Fruit fly (Drosophila melanogaster) whole organism, embryonic: Measurements from ENCODE around the gene CG8419.

Experiments used
- Ada2b ChIP-seq: fragments of 200-800 bp; sonication (Bioruptor generic); IDR thresholded peaks from 2 replicates; pipeline ENCODE4 v1.3.6; 2022; ENCODE audit warnings: missing biosample characterization, missing genetic modification characterization
- CG10147 ChIP-seq: fragments of 200-800 bp; sonication (Bioruptor generic); optimal IDR thresholded peaks from 2 replicates; lab custom pipeline; 2019; ENCODE audit warnings: missing biosample characterization, mild to moderate bottlenecking, missing genetic modification characterization, moderate library complexity
- CG10209 ChIP-seq: fragments of 200-800 bp; sonication (Bioruptor generic); optimal IDR thresholded peaks from 3 replicates; lab custom pipeline; 2017; ENCODE audit warnings: missing biosample characterization, mild to moderate bottlenecking, missing genetic modification characterization, missing genetic modification reagents
- CG1024 ChIP-seq: fragments of 200-800 bp; sonication (Bioruptor generic); IDR thresholded peaks from 2 replicates; pipeline ENCODE4 v1.3.6; 2022; ENCODE audit warnings: missing biosample characterization, missing genetic modification characterization
- CG10366 ChIP-seq: fragments of 200-800 bp; sonication (Bioruptor generic); IDR thresholded peaks from 2 replicates; pipeline ENCODE4 v1.3.6; 2022; ENCODE audit warnings: missing biosample characterization, missing genetic modification characterization
- CG10431 ChIP-seq: fragments of 200-800 bp; sonication (Bioruptor generic); optimal IDR thresholded peaks from 3 replicates; lab custom pipeline; 2018; ENCODE audit warnings: missing biosample characterization, mild to moderate bottlenecking, missing genetic modification characterization
- CG10462 ChIP-seq: fragments of 200-800 bp; sonication (Bioruptor generic); optimal IDR thresholded peaks from 2 replicates; lab custom pipeline; 2016; ENCODE audit warnings: missing biosample characterization, missing genetic modification characterization
- CG10654 ChIP-seq: fragments of 200-800 bp; sonication (Bioruptor generic); optimal IDR thresholded peaks from 2 replicates; lab custom pipeline; 2016; ENCODE audit warnings: missing biosample characterization, missing genetic modification characterization
- CG15514 ChIP-seq: fragments of 200-800 bp; sonication (Bioruptor generic); optimal IDR thresholded peaks from 3 replicates; lab custom pipeline; 2017; ENCODE audit warnings: missing biosample characterization, missing genetic modification characterization, mild to moderate bottlenecking, moderate library complexity, missing genetic modification reagents
- CG1603 ChIP-seq: fragments of 200-800 bp; sonication (Bioruptor generic); optimal IDR thresholded peaks from 2 replicates; lab custom pipeline; 2019; ENCODE audit warnings: missing biosample characterization, mild to moderate bottlenecking, missing genetic modification characterization, moderate library complexity
- CG1832 ChIP-seq: fragments of 200-800 bp; sonication (Bioruptor generic); optimal IDR thresholded peaks from 2 replicates; lab custom pipeline; 2017; ENCODE audit warnings: missing biosample characterization, mild to moderate bottlenecking, missing genetic modification characterization, inconsistent platforms
- CG18619 ChIP-seq: fragments of 200-800 bp; sonication (Bioruptor generic); optimal IDR thresholded peaks from 3 replicates; lab custom pipeline; 2017; ENCODE audit warnings: missing biosample characterization, mild to moderate bottlenecking, missing genetic modification characterization
- CG2202 ChIP-seq: fragments of 200-800 bp; sonication (Bioruptor generic); optimal IDR thresholded peaks from 2 replicates; lab custom pipeline; 2018; ENCODE audit warnings: missing biosample characterization, mild to moderate bottlenecking, missing genetic modification characterization
- CG31365 ChIP-seq: fragments of 200-800 bp; sonication (Bioruptor generic); optimal IDR thresholded peaks from 2 replicates; lab custom pipeline; 2018; ENCODE audit warnings: missing biosample characterization, mild to moderate bottlenecking, missing genetic modification characterization
- CG34376 ChIP-seq: fragments of 200-800 bp; sonication (Bioruptor generic); optimal IDR thresholded peaks from 2 replicates; lab custom pipeline; 2018; ENCODE audit warnings: missing biosample characterization, mild to moderate bottlenecking, missing genetic modification characterization
- CG3726 ChIP-seq: fragments of 200-800 bp; sonication (Bioruptor generic); IDR thresholded peaks from 3 replicates; pipeline ENCODE4, ENCODE4 v1.3.6; 2022; ENCODE audit warnings: missing biosample characterization, missing genetic modification characterization
- CG42726 ChIP-seq: fragments of 200-800 bp; sonication (Bioruptor generic); IDR thresholded peaks from 2 replicates; pipeline ENCODE4 v1.3.6; 2022; ENCODE audit warnings: missing biosample characterization, missing genetic modification characterization; ENCODE audit not compliant: partially characterized antibody
- CG4707 ChIP-seq: fragments of 200-800 bp; sonication (Bioruptor generic); optimal IDR thresholded peaks from 2 replicates; lab custom pipeline; 2018; ENCODE audit warnings: missing biosample characterization, mild to moderate bottlenecking, missing genetic modification characterization, moderate library complexity
- CG6683 ChIP-seq: fragments of 200-800 bp; sonication (Bioruptor generic); optimal IDR thresholded peaks from 2 replicates; lab custom pipeline; 2017; ENCODE audit warnings: missing biosample characterization, mild to moderate bottlenecking, missing genetic modification characterization, missing genetic modification reagents
- CG7556 ChIP-seq: fragments of 200-800 bp; sonication (Bioruptor generic); optimal IDR thresholded peaks from 2 replicates; lab custom pipeline; 2017; ENCODE audit warnings: missing biosample characterization, mild to moderate bottlenecking, missing genetic modification characterization
- CG8089 ChIP-seq: fragments of 200-800 bp; sonication (Bioruptor generic); optimal IDR thresholded peaks from 3 replicates; lab custom pipeline; 2016; ENCODE audit warnings: missing biosample characterization, missing genetic modification characterization
- CG8290 ChIP-seq, 3 experiments: fragments of 200-800 bp; sonication (Bioruptor generic); optimal IDR thresholded peaks; 2 replicates each; lab custom pipeline; 2016 to 2019; ENCODE audit warnings: missing biosample characterization in 3 of 3, missing genetic modification characterization in 3 of 3, mild to moderate bottlenecking in 2 of 3, moderate library complexity in 1 of 3
- CkIIα-i1 ChIP-seq: fragments of 200-800 bp; sonication (Bioruptor generic); IDR thresholded peaks from 2 replicates; pipeline ENCODE4 v1.3.6; 2022; ENCODE audit warnings: missing biosample characterization, missing genetic modification characterization
- Dad ChIP-seq: fragments of 200-800 bp; sonication (Bioruptor generic); optimal IDR thresholded peaks from 3 replicates; lab custom pipeline; 2016; ENCODE audit warnings: missing biosample characterization, missing genetic modification characterization
- Hr51 ChIP-seq, 2 experiments: fragments of 200-800 bp; sonication (Bioruptor generic); optimal IDR thresholded peaks; 2 replicates in 1 of 2; 3 replicates in 1 of 2; lab custom pipeline; 2016 to 2018; ENCODE audit warnings: missing biosample characterization in 2 of 2, missing genetic modification characterization in 2 of 2, mild to moderate bottlenecking in 1 of 2, moderate library complexity in 1 of 2
- MBD-R2 ChIP-seq: fragments of 200-800 bp; sonication (Bioruptor generic); IDR thresholded peaks from 2 replicates; pipeline ENCODE4 v1.3.6; 2022; ENCODE audit warnings: missing biosample characterization, missing genetic modification characterization
- NK7.1 ChIP-seq: fragments of 200-800 bp; sonication (Bioruptor generic); optimal IDR thresholded peaks from 3 replicates; lab custom pipeline; 2016; ENCODE audit warnings: missing biosample characterization, missing genetic modification characterization
- Oli ChIP-seq: fragments of 200-800 bp; sonication (Bioruptor generic); optimal IDR thresholded peaks from 2 replicates; lab custom pipeline; 2018; ENCODE audit warnings: missing biosample characterization, mild to moderate bottlenecking, missing genetic modification characterization, moderate library complexity
- PHDP ChIP-seq: fragments of 200-800 bp; sonication (Bioruptor generic); optimal IDR thresholded peaks from 3 replicates; lab custom pipeline; 2018; ENCODE audit warnings: missing biosample characterization, mild to moderate bottlenecking, missing genetic modification characterization, moderate library complexity
- Sin3A ChIP-seq: fragments of >200 bp; optimal IDR thresholded peaks from 2 replicates; lab custom pipeline; 2018
- Sox100B ChIP-seq: fragments of 200-800 bp; sonication (Bioruptor generic); optimal IDR thresholded peaks from 3 replicates; lab custom pipeline; 2018; ENCODE audit warnings: missing biosample characterization, mild to moderate bottlenecking, missing genetic modification characterization
- Spps ChIP-seq: fragments of 200-800 bp; sonication (Bioruptor generic); optimal IDR thresholded peaks from 2 replicates; lab custom pipeline; 2018; ENCODE audit warnings: missing biosample characterization, mild to moderate bottlenecking, missing genetic modification characterization
- Usf ChIP-seq: fragments of 200-800 bp; sonication (Bioruptor generic); optimal IDR thresholded peaks from 2 replicates; lab custom pipeline; 2017; ENCODE audit warnings: missing genotype, missing biosample characterization, missing genetic modification characterization
- YL-1 ChIP-seq: fragments of 200-800 bp; sonication (Bioruptor generic); optimal IDR thresholded peaks from 3 replicates; lab custom pipeline; 2017; ENCODE audit warnings: missing biosample characterization, mild to moderate bottlenecking, missing genetic modification characterization
- ato ChIP-seq: fragments of 200-800 bp; sonication (Bioruptor generic); IDR thresholded peaks from 2 replicates; pipeline ENCODE4 v1.3.6; 2022; ENCODE audit warnings: missing biosample characterization, missing genetic modification characterization; ENCODE audit not compliant: partially characterized antibody
- chn ChIP-seq: fragments of 200-800 bp; sonication (Bioruptor generic); optimal IDR thresholded peaks from 2 replicates; lab custom pipeline; 2016; ENCODE audit warnings: missing biosample characterization, missing genetic modification characterization
- ftz-f1 ChIP-seq: fragments of 200-800 bp; sonication (Bioruptor generic); optimal IDR thresholded peaks from 2 replicates; lab custom pipeline; 2016; ENCODE audit warnings: missing biosample characterization, missing genetic modification characterization
- insv ChIP-seq, 2 experiments: fragments of 200-800 bp; sonication (Bioruptor generic); optimal IDR thresholded peaks; 3 replicates each; lab custom pipeline; 2016 to 2018; ENCODE audit warnings: missing biosample characterization in 2 of 2, missing genetic modification characterization in 2 of 2
- kah ChIP-seq: fragments of 200-800 bp; sonication (Bioruptor generic); optimal IDR thresholded peaks from 2 replicates; lab custom pipeline; 2018; ENCODE audit warnings: missing biosample characterization, mild to moderate bottlenecking, missing genetic modification characterization
- luna ChIP-seq: fragments of 200-800 bp; sonication (Bioruptor generic); optimal IDR thresholded peaks from 2 replicates; lab custom pipeline; 2016; ENCODE audit warnings: missing biosample characterization, missing genetic modification characterization
- odd ChIP-seq: fragments of 200-800 bp; sonication (Bioruptor generic); optimal IDR thresholded peaks from 2 replicates; lab custom pipeline; 2017; ENCODE audit warnings: missing biosample characterization, mild to moderate bottlenecking, missing genetic modification characterization
- psq ChIP-seq: fragments of 200-800 bp; sonication (Bioruptor generic); optimal IDR thresholded peaks from 2 replicates; lab custom pipeline; 2017; ENCODE audit warnings: missing biosample characterization, missing genetic modification characterization
- repo ChIP-seq: fragments of 200-800 bp; sonication (Bioruptor generic); optimal IDR thresholded peaks from 2 replicates; lab custom pipeline; 2016; ENCODE audit warnings: missing biosample characterization, missing genetic modification characterization
- sc ChIP-seq, 3 experiments: fragments of >200 bp in 2 of 3; fragments of 200-800 bp in 1 of 3; sonication (Bioruptor generic) in 1 of 3; optimal IDR thresholded peaks; 2 replicates in 2 of 3; 3 replicates in 1 of 3; lab custom pipeline; 2017; ENCODE audit warnings: mild to moderate bottlenecking in 1 of 3, missing biosample characterization in 1 of 3, missing genetic modification characterization in 1 of 3, missing genetic modification reagents in 1 of 3
- sens ChIP-seq: fragments of 200-800 bp; sonication (Bioruptor generic); peaks from one replicate; lab custom pipeline; 2016; ENCODE audit warnings: missing biosample characterization, missing genetic modification characterization
- sisA ChIP-seq: fragments of 200-800 bp; sonication (Bioruptor generic); IDR thresholded peaks from 2 replicates; pipeline ENCODE4 v1.3.6; 2022; ENCODE audit warnings: missing biosample characterization, missing genetic modification characterization
- so ChIP-seq: fragments of 200-800 bp; sonication (Bioruptor generic); IDR thresholded peaks from 3 replicates; pipeline ENCODE4 v1.3.6; 2022; ENCODE audit warnings: missing biosample characterization, missing genetic modification characterization
- sqz ChIP-seq: fragments of 200-800 bp; sonication (Bioruptor generic); optimal IDR thresholded peaks from 3 replicates; lab custom pipeline; 2018; ENCODE audit warnings: missing biosample characterization, mild to moderate bottlenecking, missing genetic modification characterization
- trem ChIP-seq: fragments of 200-800 bp; optimal IDR thresholded peaks from 3 replicates; lab custom pipeline; 2019; ENCODE audit warnings: missing biosample characterization, mild to moderate bottlenecking, missing genetic modification characterization, moderate library complexity
- zfh1 ChIP-seq: fragments of 200-800 bp; sonication (Bioruptor generic); IDR thresholded peaks from 3 replicates; pipeline ENCODE4 v1.3.6; 2022; ENCODE audit warnings: missing biosample characterization, missing genetic modification characterization

The CG8419 gene

dm6 chr2L:8159498-8159897 is 46.5 kb upstream of the CG8419 start, which contains the start of the genes PAPLA1 and Rbsn-5 (continued):
- peak; percentile 76 for TF ChIP-seq CG1024 (GFP tag; lab: Robert Waterston, UW)
- TF ChIP-seq CG2202 (tag; lab: Kevin White, UChicago) = peak; percentile 79
- no peak for TF ChIP-seq CG42726 (GFP tag; lab: Robert Waterston, UW)
- TF ChIP-seq Sin3A (lab: Kevin White, UChicago) = peak; percentile 25
- peak; percentile 88 for TF ChIP-seq CG10462
- TF ChIP-seq luna (GFP tag; lab: Kevin White, UChicago) = peak; percentile 94
- peak; percentile 91 for TF ChIP-seq repo (GFP tag; lab: Kevin White, UChicago)
- peak; percentile 64 for TF ChIP-seq CG4707
- peak; percentile 93 for TF ChIP-seq CG8089 (GFP tag; lab: Kevin White, UChicago)
- TF ChIP-seq CG1603 (tag; lab: Kevin White, UChicago) = peak; percentile 95
- TF ChIP-seq CG10209 = peak; percentile 91
- TF ChIP-seq CG6683 (GFP tag; lab: Kevin White, UChicago) = peak; percentile 73
- peak; percentile 90 for TF ChIP-seq CG10366 (GFP tag; lab: Robert Waterston, UW)
- TF ChIP-seq sens (GFP tag; lab: Kevin White, UChicago) = peak; percentile 99
- peak; percentile 96 for TF ChIP-seq sisA (GFP tag; lab: Robert Waterston, UW)
- peak; percentile 88 for TF ChIP-seq CG3726
- peak; percentile 94 for TF ChIP-seq CG10654 (GFP tag; lab: Kevin White, UChicago)
- TF ChIP-seq Spps = peak; percentile 83
- TF ChIP-seq trem (tag; lab: Kevin White, UChicago) = peak; percentile 84
- TF ChIP-seq Usf (GFP tag; lab: Kevin White, UChicago) = peak; percentile 82
- TF ChIP-seq zfh1 (GFP tag; lab: Robert Waterston, UW) = peak; percentile 93
- peak; percentile 74 for TF ChIP-seq psq (GFP tag; lab: Kevin White, UChicago)
- peak; percentile 97 for TF ChIP-seq chn (GFP tag; lab: Kevin White, UChicago)
- no peak for TF ChIP-seq CkIIα-i1 (GFP tag; lab: Robert Waterston, UW)
- no peak for TF ChIP-seq CG1832 (GFP tag; lab: Kevin White, UChicago)
- TF ChIP-seq CG10431 (GFP tag; lab: Kevin White, UChicago) = peak; percentile 69
- peak; percentile 90 for TF ChIP-seq Oli
- TF ChIP-seq MBD-R2 = peak; percentile 97
- TF ChIP-seq CG15514 (GFP tag; lab: Kevin White, UChicago) = peak; percentile 90
- TF ChIP-seq ato (GFP tag; lab: Robert Waterston, UW) = no peak
- TF ChIP-seq Hr51 (GFP tag; optimal IDR thresholded peaks at IDR 0.05; lab: Kevin White, UChicago) = peak; percentile 92
- TF ChIP-seq YL-1 (GFP tag; lab: Kevin White, UChicago) = peak; percentile 73
- peak; percentile 48 for TF ChIP-seq ftz-f1 (GFP tag; lab: Kevin White, UChicago)
- peak; percentile 95 for TF ChIP-seq CG34376 (GFP tag; lab: Kevin White, UChicago)
- peak; percentile 79 for TF ChIP-seq odd (GFP tag; lab: Kevin White, UChicago)
- TF ChIP-seq sqz = peak; percentile 80
- peak; percentile 77 for TF ChIP-seq NK7.1 (GFP tag; lab: Kevin White, UChicago)
- peak in 1 of 2 experiments; percentile 46 for TF ChIP-seq insv (GFP tag; optimal IDR thresholded peaks at IDR 0.05; lab: Kevin White, UChicago)
- TF ChIP-seq so (GFP tag; lab: Robert Waterston, UW) = peak; percentile 88
- TF ChIP-seq kah (GFP tag; lab: Kevin White, UChicago) = peak; percentile 77
- peak; percentile 92 for TF ChIP-seq CG10147
- peak; percentile 75 for TF ChIP-seq CG31365 (tag; lab: Kevin White, UChicago)
- TF ChIP-seq PHDP (tag; lab: Kevin White, UChicago) = peak; percentile 94
- TF ChIP-seq sc (optimal IDR thresholded peaks at IDR 0.05; lab: Kevin White, UChicago) = no peak
- TF ChIP-seq sc (GFP tag; optimal IDR thresholded peaks at IDR 0.05; lab: Kevin White, UChicago) = peak; percentile 84
- peak; percentile 87 for TF ChIP-seq CG7556 (GFP tag; lab: Kevin White, UChicago)
- peak; percentile 93 for TF ChIP-seq CG8290 (GFP tag; optimal IDR thresholded peaks at IDR 0.05; lab: Kevin White, UChicago)
- peak; percentile 30 to 93 for TF ChIP-seq CG8290 (tag; optimal IDR thresholded peaks at IDR 0.05; lab: Kevin White, UChicago)
- TF ChIP-seq Ada2b (GFP tag; lab: Robert Waterston, UW) = peak; percentile 89
- TF ChIP-seq Sox100B (GFP tag; lab: Kevin White, UChicago) = peak; percentile 83
- peak; percentile 94 for TF ChIP-seq Dad (GFP tag; lab: Kevin White, UChicago)
- TF ChIP-seq CG18619 (GFP tag; lab: Kevin White, UChicago) = peak; percentile 88
